Worm (Caenorhabditis elegans): ENCODE data around the gene soc-2.

soc-2 gene

DNA sequence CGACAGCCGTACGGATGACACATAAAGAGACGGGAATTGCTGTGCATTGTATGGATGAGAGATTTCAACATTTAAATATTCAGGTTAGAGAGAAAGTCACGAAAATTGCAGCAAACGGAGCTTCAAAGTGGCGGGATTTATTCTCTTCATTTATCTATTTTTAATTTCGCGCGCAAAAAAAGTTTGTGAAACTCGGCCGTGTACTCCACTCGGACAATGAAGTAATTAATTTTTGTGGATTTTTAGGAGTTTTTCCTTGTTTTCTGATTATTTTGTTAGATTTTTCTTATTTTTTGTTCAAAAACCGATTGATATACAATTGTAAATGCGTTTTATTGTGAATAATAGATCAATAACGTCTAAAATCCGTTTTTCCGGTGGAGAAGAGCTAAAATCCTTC lies 35.8 kb upstream of the soc-2 start:
- no peak for TF ChIP-seq eyg-1 (tag; optimal IDR thresholded peaks at IDR 0.05)
- TF ChIP-seq C08G9.2 (tag; optimal IDR thresholded peaks at IDR 0.05), result peak; percentile 20

DNA sequence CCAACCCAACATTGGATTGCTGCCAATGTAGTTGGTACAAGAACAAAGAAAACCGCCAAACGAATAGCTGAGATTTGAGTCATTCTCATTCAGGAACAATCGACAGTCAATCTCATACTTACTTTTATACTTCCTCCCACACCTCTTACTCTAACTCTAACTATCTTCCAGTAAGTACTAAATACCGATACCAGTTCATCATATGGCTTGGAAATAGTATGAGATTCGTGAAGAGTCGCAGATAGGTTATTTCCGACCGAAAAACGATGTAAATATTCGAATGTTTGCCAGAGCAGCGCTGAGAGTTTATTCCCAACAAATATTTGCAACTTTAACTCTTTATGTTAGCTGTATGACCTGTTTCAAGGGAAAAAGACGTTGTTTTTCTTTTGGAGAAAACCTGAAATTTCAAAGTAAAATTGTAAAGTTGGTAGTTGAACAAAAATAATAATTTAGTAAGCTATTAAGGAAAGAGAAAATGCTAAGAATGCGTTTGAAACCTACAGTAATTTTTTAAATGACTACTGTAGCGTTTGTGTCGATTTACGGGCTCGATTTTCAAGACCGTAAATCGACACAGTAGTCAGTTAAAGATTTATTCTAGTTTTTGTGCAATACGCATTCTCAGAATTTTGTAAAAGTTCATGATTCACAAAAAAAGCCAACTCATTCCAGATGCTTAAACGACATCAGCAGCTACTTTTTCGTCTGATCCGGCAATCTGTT lies 34.4 kb upstream of the soc-2 start, which contains the start of the genes W03F8.6 and mtrf-1L:
Gene W03F8.6 (minus strand): TSS at position 101 of the 726 bp plus-strand sequence.
Gene mtrf-1L (plus strand): TSS at position 676 of the 726 bp plus-strand sequence.
- no peak for TF ChIP-seq ceh-6 (GFP tag; optimal IDR thresholded peaks at IDR 0.05)
- no peak for TF ChIP-seq ceh-31 (tag; optimal IDR thresholded peaks at IDR 0.05)
- no peak for TF ChIP-seq ttx-3 (tag; optimal IDR thresholded peaks at IDR 0.05)
- TF ChIP-seq tbx-2 (tag; optimal IDR thresholded peaks at IDR 0.05), result no peak
- TF ChIP-seq fkh-6 (tag; optimal IDR thresholded peaks at IDR 0.05), result no peak
- TF ChIP-seq pat-9 (tag; optimal IDR thresholded peaks at IDR 0.05), result no peak
- TF ChIP-seq npax-4 (tag; optimal IDR thresholded peaks at IDR 0.05), result no peak
- no peak for TF ChIP-seq rnt-1 (tag; optimal IDR thresholded peaks at IDR 0.05)
- no peak for TF ChIP-seq nhr-11 (tag; optimal IDR thresholded peaks at IDR 0.05)
- no peak for TF ChIP-seq Y22D7AL.16 (tag; optimal IDR thresholded peaks at IDR 0.05)
- TF ChIP-seq ceh-45 (GFP tag; IDR thresholded peaks at IDR 0.05), result no peak

DNA sequence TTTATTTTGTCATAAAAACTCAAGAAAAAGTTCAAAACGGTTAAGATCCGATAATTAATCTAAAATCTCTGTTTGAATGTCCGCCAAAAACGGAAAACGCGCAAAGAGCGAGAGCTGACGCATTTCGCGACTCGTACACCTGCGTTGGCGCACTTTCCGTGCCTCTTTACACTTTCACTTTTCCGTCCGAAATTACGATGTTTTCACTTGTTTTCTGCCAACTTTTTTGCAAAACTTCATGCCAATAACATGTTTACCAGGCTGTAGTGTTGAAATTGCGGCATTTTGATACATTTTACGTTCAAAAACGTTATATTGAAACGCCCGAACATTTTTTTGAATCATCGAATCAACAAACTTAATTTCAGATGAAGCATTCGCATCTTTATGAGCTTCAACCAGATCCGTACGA lies 31.5 kb upstream of the soc-2 start, which contains the start of gene W03F8.4:
Gene W03F8.4 (plus strand): TSS at position 369 of the 412 bp plus-strand sequence.
- TF ChIP-seq ceh-30 (tag; optimal IDR thresholded peaks at IDR 0.05), result peak; percentile 83
- peak; percentile 69 for TF ChIP-seq ref-2 (tag; optimal IDR thresholded peaks at IDR 0.05)
- no peak for TF ChIP-seq unc-55 (GFP tag; optimal IDR thresholded peaks at IDR 0.05)
- TF ChIP-seq dve-1 (tag; optimal IDR thresholded peaks at IDR 0.05), result no peak
- no peak for TF ChIP-seq K09A11.1 (tag; optimal IDR thresholded peaks at IDR 0.05; ENCODE audit: insufficient read depth)
- peak; percentile 76 for TF ChIP-seq nfya-1 (tag; optimal IDR thresholded peaks at IDR 0.05)
- no peak for TF ChIP-seq mec-3 (tag; optimal IDR thresholded peaks at IDR 0.05; ENCODE audit: borderline replicate concordance)
- no peak for TF ChIP-seq Y22D7AL.16 (tag; optimal IDR thresholded peaks at IDR 0.05)
- peak; percentile 77 for TF ChIP-seq ceh-31 (tag; optimal IDR thresholded peaks at IDR 0.05)
- no peak for TF ChIP-seq syd-9 (tag; optimal IDR thresholded peaks at IDR 0.05)
- no peak for TF ChIP-seq F13H6.1 (tag; optimal IDR thresholded peaks at IDR 0.05)
- no peak for TF ChIP-seq unc-3 (GFP tag; conservative IDR thresholded peaks at IDR 0.05)
- peak; percentile 8 for TF ChIP-seq unc-3 (tag; optimal IDR thresholded peaks at IDR 0.05)
- no peak for TF ChIP-seq pqm-1 (tag; optimal IDR thresholded peaks at IDR 0.05)
- TF ChIP-seq pax-1 (tag; optimal IDR thresholded peaks at IDR 0.05), result no peak
- no peak for TF ChIP-seq ets-4 (tag; optimal IDR thresholded peaks at IDR 0.05)
- TF ChIP-seq pat-9 (tag; optimal IDR thresholded peaks at IDR 0.05), result peak; percentile 30
- TF ChIP-seq fkh-10 (GFP tag; optimal IDR thresholded peaks at IDR 0.05), result no peak
- peak; percentile 31 for TF ChIP-seq pros-1 (tag; optimal IDR thresholded peaks at IDR 0.05)
- TF ChIP-seq ceh-6 (GFP tag; optimal IDR thresholded peaks at IDR 0.05), result no peak
- peak; percentile 46 for TF ChIP-seq tbx-2 (tag; optimal IDR thresholded peaks at IDR 0.05)
- no peak for TF ChIP-seq pha-4 (tag; optimal IDR thresholded peaks at IDR 0.05)
- TF ChIP-seq rnt-1 (tag; optimal IDR thresholded peaks at IDR 0.05), result peak; percentile 71
- peak; percentile 12 for TF ChIP-seq zip-5 (tag; optimal IDR thresholded peaks at IDR 0.05)
- no peak for TF ChIP-seq hlh-13 (GFP tag; optimal IDR thresholded peaks at IDR 0.05)
- no peak for TF ChIP-seq fkh-6 (tag; optimal IDR thresholded peaks at IDR 0.05)
- no peak for TF ChIP-seq ceh-19 (GFP tag; optimal IDR thresholded peaks at IDR 0.05)
- TF ChIP-seq T23F11.4 (GFP tag; optimal IDR thresholded peaks at IDR 0.05), result peak; percentile 29
- peak; percentile 35 for TF ChIP-seq ceh-2 (tag; optimal IDR thresholded peaks at IDR 0.05)
- no peak for TF ChIP-seq sox-2 (GFP tag; IDR thresholded peaks at IDR 0.05)
- no peak for TF ChIP-seq npax-4 (tag; optimal IDR thresholded peaks at IDR 0.05)
- TF ChIP-seq ceh-18 (tag; optimal IDR thresholded peaks at IDR 0.05), result peak; percentile 53
- TF ChIP-seq elt-2 (tag; optimal IDR thresholded peaks at IDR 0.05), result peak; percentile 28
- TF ChIP-seq lim-6 (tag; optimal IDR thresholded peaks at IDR 0.05), result no peak
- TF ChIP-seq ceh-48 (tag; optimal IDR thresholded peaks at IDR 0.05), result no peak
- TF ChIP-seq hlh-15 (tag; optimal IDR thresholded peaks at IDR 0.05), result no peak
- TF ChIP-seq ttx-3 (tag; optimal IDR thresholded peaks at IDR 0.05), result peak; percentile 33
- no peak for TF ChIP-seq pag-3 (tag; optimal IDR thresholded peaks at IDR 0.05; ENCODE audit: borderline replicate concordance)
- no peak for TF ChIP-seq dmd-4 (tag; optimal IDR thresholded peaks at IDR 0.05; ENCODE audit: borderline replicate concordance)
- TF ChIP-seq K02D7.2 (tag; optimal IDR thresholded peaks at IDR 0.05), result peak; percentile 37
- TF ChIP-seq tbx-7 (tag; optimal IDR thresholded peaks at IDR 0.05), result no peak
- peak; percentile 16 for TF ChIP-seq sdc-2 (tag; optimal IDR thresholded peaks at IDR 0.05)
- peak; percentile 58 for TF ChIP-seq unc-42 (tag; optimal IDR thresholded peaks at IDR 0.05)

All from whole organism, late embryonic.